Worm (Caenorhabditis elegans): ENCODE results near the gene imp-2.

- TF ChIP-seq T26A8.4 (GFP tag; IDR thresholded peaks at IDR 0.05), result no peak
- no peak for TF ChIP-seq dpl-1 (GFP tag; optimal IDR thresholded peaks at IDR 0.05)
- TF ChIP-seq ceh-82 (tag; optimal IDR thresholded peaks at IDR 0.05), result no peak
- no peak for TF ChIP-seq cey-2 (tag; optimal IDR thresholded peaks at IDR 0.05; ENCODE audit: borderline replicate concordance, insufficient read depth)
- no peak for TF ChIP-seq nhr-237 (tag; optimal IDR thresholded peaks at IDR 0.05)
- no peak for TF ChIP-seq ztf-11 (tag; optimal IDR thresholded peaks at IDR 0.05)
- no peak for TF ChIP-seq fkh-10 (GFP tag; optimal IDR thresholded peaks at IDR 0.05)
- TF ChIP-seq F44E2.7 (GFP tag; IDR thresholded peaks at IDR 0.05), result no peak
- TF ChIP-seq nhr-25 (tag; optimal IDR thresholded peaks at IDR 0.05; ENCODE audit: borderline replicate concordance, insufficient read depth), result no peak
- no peak for TF ChIP-seq zfp-2 (tag; optimal IDR thresholded peaks at IDR 0.05)
Observed at ce11 chrIV:11160707-11161106, 42.0 kb upstream of the imp-2 start, which contains the start of gene C08F8.15.
